Worm (Caenorhabditis elegans) whole organism, L1 larva: ENCODE results near the gene srh-212.
"Not testable (repeated sequence)": the region's sequence is repeated elsewhere in the genome, so short reads cannot be mapped to it uniquely, and the experiment has no call there.

Source experiments
- C04F5.9 ChIP-seq: sonication (generic microtip); optimal IDR thresholded peaks from 2 replicates; lab custom pipeline; 2016; ENCODE audit warnings: missing genetic modification characterization, missing compliant biosample characterization
- C16A3.4 ChIP-seq: fragments of 150-350 bp; optimal IDR thresholded peaks from 2 replicates; lab custom pipeline; 2014; ENCODE audit warnings: missing biosample characterization, missing genetic modification characterization
- F16B12.6 ChIP-seq: fragments of 150-350 bp; optimal IDR thresholded peaks from 2 replicates; lab custom pipeline; 2014; ENCODE audit warnings: missing biosample characterization, missing genetic modification characterization
- aha-1 ChIP-seq: fragments of 150-350 bp; optimal IDR thresholded peaks from 2 replicates; lab custom pipeline; 2014; ENCODE audit warnings: missing biosample characterization, missing genetic modification characterization
- alr-1 ChIP-seq: fragments of 200-800 bp; sonication (Bioruptor generic); optimal IDR thresholded peaks from 2 replicates; lab custom pipeline; 2018; ENCODE audit warnings: borderline replicate concordance, mild to moderate bottlenecking, missing genetic modification characterization, missing compliant biosample characterization
- aly-2 ChIP-seq: fragments of 150-350 bp; optimal IDR thresholded peaks from 2 replicates; lab custom pipeline; 2014; ENCODE audit warnings: missing biosample characterization, missing genetic modification characterization
- blmp-1 ChIP-seq: fragments of 150-350 bp; optimal IDR thresholded peaks from 2 replicates; lab custom pipeline; 2014; ENCODE audit warnings: missing biosample characterization, missing genetic modification characterization
- ceh-8 ChIP-seq: fragments of 200-800 bp; sonication (Bioruptor generic); optimal IDR thresholded peaks from 2 replicates; lab custom pipeline; 2018; ENCODE audit warnings: mild to moderate bottlenecking, missing genetic modification characterization, moderate library complexity, missing compliant biosample characterization
- ceh-90 ChIP-seq: sonication (generic microtip); optimal IDR thresholded peaks from 2 replicates; lab custom pipeline; 2016; ENCODE audit warnings: missing genetic modification characterization, missing compliant biosample characterization
- ces-1 ChIP-seq: fragments of 150-350 bp; optimal IDR thresholded peaks from 2 replicates; lab custom pipeline; 2014; ENCODE audit warnings: missing biosample characterization, missing genetic modification reagents, missing genetic modification characterization
- dpl-1 ChIP-seq, 3 experiments: fragments of 150-350 bp in 2 of 3; sonication (generic microtip) in 1 of 3; optimal IDR thresholded peaks; 2 replicates each; lab custom pipeline; 2014 to 2017; ENCODE audit warnings: missing biosample characterization in 3 of 3, missing genetic modification characterization in 3 of 3, missing genetic modification reagents in 3 of 3
- dsc-1 ChIP-seq: sonication (generic microtip); optimal IDR thresholded peaks from 2 replicates; lab custom pipeline; 2016; ENCODE audit warnings: mild to moderate bottlenecking, missing genetic modification characterization, missing compliant biosample characterization
- efl-3 ChIP-seq: fragments of 200-800 bp; sonication (Bioruptor generic); optimal IDR thresholded peaks from 2 replicates; lab custom pipeline; 2018; ENCODE audit warnings: mild to moderate bottlenecking, missing genetic modification characterization, missing compliant biosample characterization
- egl-13 ChIP-seq: sonication (generic microtip); optimal IDR thresholded peaks from 2 replicates; lab custom pipeline; 2016; ENCODE audit warnings: missing genotype, missing genetic modification reagents, missing genetic modification characterization, missing compliant biosample characterization
- egl-27 ChIP-seq, 2 experiments: fragments of 150-350 bp in 1 of 2; sonication (generic microtip); optimal IDR thresholded peaks; 3 replicates each; lab custom pipeline; 2017 to 2018; ENCODE audit warnings: missing biosample characterization in 2 of 2, missing genetic modification characterization in 2 of 2, missing genetic modification reagents in 2 of 2
- elt-2 ChIP-seq: sonication (generic microtip); optimal IDR thresholded peaks from 2 replicates; lab custom pipeline; 2016; ENCODE audit warnings: missing genetic modification characterization, mild to moderate bottlenecking, inconsistent platforms, missing compliant biosample characterization, missing genetic modification reagents
- elt-3 ChIP-seq, 6 experiments: fragments of 150-350 bp in 1 of 6; sonication (generic microtip); optimal IDR thresholded peaks; 2 replicates each; lab custom pipeline; 2017 to 2018; ENCODE audit warnings: missing biosample characterization in 6 of 6, missing genetic modification characterization in 6 of 6, inconsistent platforms in 1 of 6
- ets-5 ChIP-seq: fragments of 200-800 bp; sonication (Bioruptor generic); IDR thresholded peaks from 2 replicates; pipeline ENCODE4 v1.3.6; 2022; ENCODE audit warnings: missing genetic modification characterization, missing compliant biosample characterization
- hlh-4 ChIP-seq: sonication (generic microtip); optimal IDR thresholded peaks from 2 replicates; lab custom pipeline; 2016; ENCODE audit warnings: mild to moderate bottlenecking, missing genetic modification characterization, missing compliant biosample characterization
- irx-1 ChIP-seq: sonication (generic microtip); optimal IDR thresholded peaks from 2 replicates; lab custom pipeline; 2016; ENCODE audit warnings: missing genetic modification characterization, missing compliant biosample characterization
- isw-1 ChIP-seq: fragments of 200-800 bp; sonication (Bioruptor generic); IDR thresholded peaks from 2 replicates; pipeline ENCODE4 v1.3.6; 2022; ENCODE audit warnings: missing genetic modification characterization, missing compliant biosample characterization
- lin-14 ChIP-seq: fragments of 200-800 bp; sonication (Bioruptor generic); optimal IDR thresholded peaks from 2 replicates; lab custom pipeline; 2018; ENCODE audit warnings: mild to moderate bottlenecking, missing genetic modification characterization, moderate library complexity, missing compliant biosample characterization
- lin-35 ChIP-seq, 2 experiments: fragments of 150-350 bp; optimal IDR thresholded peaks; 2 replicates each; lab custom pipeline; 2014; ENCODE audit warnings: missing biosample characterization in 2 of 2, missing genetic modification characterization in 2 of 2, missing genetic modification reagents in 2 of 2
- lin-39 ChIP-seq: fragments of 150-350 bp; optimal IDR thresholded peaks from 2 replicates; lab custom pipeline; 2014; ENCODE audit warnings: missing biosample characterization, missing genetic modification reagents, missing genetic modification characterization
- lir-3 ChIP-seq: sonication (generic microtip); optimal IDR thresholded peaks from 2 replicates; lab custom pipeline; 2016; ENCODE audit warnings: mild to moderate bottlenecking, missing genetic modification characterization, moderate library complexity, missing compliant biosample characterization; ENCODE audit not compliant: poor library complexity
- lsy-2 ChIP-seq, 2 experiments: fragments of 150-350 bp; optimal IDR thresholded peaks; 2 replicates each; lab custom pipeline; 2014; ENCODE audit warnings: missing biosample characterization in 2 of 2, missing genetic modification characterization in 2 of 2
- mab-9 ChIP-seq: fragments of 200-800 bp; sonication (Bioruptor generic); IDR thresholded peaks from 2 replicates; pipeline ENCODE4 v1.3.6; 2022; ENCODE audit warnings: missing genetic modification reagents, missing genetic modification characterization, missing compliant biosample characterization
- mef-2 ChIP-seq: fragments of 150-350 bp; optimal IDR thresholded peaks from 2 replicates; lab custom pipeline; 2014; ENCODE audit warnings: missing biosample characterization, missing genetic modification characterization
- mep-1 ChIP-seq: fragments of 150-350 bp; optimal IDR thresholded peaks from 2 replicates; lab custom pipeline; 2014; ENCODE audit warnings: missing biosample characterization, missing genetic modification characterization
- nhr-11 ChIP-seq: fragments of 150-350 bp; optimal IDR thresholded peaks from 2 replicates; lab custom pipeline; 2014; ENCODE audit warnings: missing biosample characterization, missing genetic modification characterization
- nhr-12 ChIP-seq: sonication (generic microtip); optimal IDR thresholded peaks from 2 replicates; lab custom pipeline; 2017; ENCODE audit warnings: missing biosample characterization, missing genetic modification characterization
- nhr-20 ChIP-seq: sonication (generic microtip); optimal IDR thresholded peaks from 2 replicates; lab custom pipeline; 2016; ENCODE audit warnings: mild to moderate bottlenecking, missing genetic modification characterization, missing compliant biosample characterization
- nhr-237 ChIP-seq: fragments of 150-350 bp; optimal IDR thresholded peaks from 2 replicates; lab custom pipeline; 2014; ENCODE audit warnings: missing biosample characterization, missing genetic modification characterization
- nhr-28 ChIP-seq: fragments of 150-350 bp; optimal IDR thresholded peaks from 2 replicates; lab custom pipeline; 2014; ENCODE audit warnings: missing biosample characterization, missing genetic modification characterization
- nhr-47 ChIP-seq: sonication (generic microtip); optimal IDR thresholded peaks from 2 replicates; lab custom pipeline; 2016; ENCODE audit warnings: mild to moderate bottlenecking, missing genetic modification characterization, moderate library complexity, missing compliant biosample characterization
- nhr-71 ChIP-seq: sonication (generic microtip); optimal IDR thresholded peaks from 2 replicates; lab custom pipeline; 2016; ENCODE audit warnings: mild to moderate bottlenecking, missing genetic modification characterization, moderate library complexity, missing compliant biosample characterization
- nhr-76 ChIP-seq: sonication (generic microtip); optimal IDR thresholded peaks from 2 replicates; lab custom pipeline; 2017; ENCODE audit warnings: missing biosample characterization, missing genetic modification characterization
- nhr-77 ChIP-seq: fragments of 150-350 bp; optimal IDR thresholded peaks from 2 replicates; lab custom pipeline; 2014; ENCODE audit warnings: missing biosample characterization, missing genetic modification characterization
- nhr-84 ChIP-seq: sonication (generic microtip); optimal IDR thresholded peaks from 2 replicates; lab custom pipeline; 2017; ENCODE audit warnings: missing biosample characterization, missing genetic modification characterization
- nhr-90 ChIP-seq: sonication (generic microtip); optimal IDR thresholded peaks from 2 replicates; lab custom pipeline; 2016; ENCODE audit warnings: mild to moderate bottlenecking, missing genetic modification characterization, missing compliant biosample characterization; ENCODE audit not compliant: poor library complexity
- pqm-1 ChIP-seq: sonication (generic microtip); optimal IDR thresholded peaks from 3 replicates; lab custom pipeline; 2017; ENCODE audit warnings: missing biosample characterization, missing genetic modification characterization
- rnt-1 ChIP-seq: sonication (generic microtip); optimal IDR thresholded peaks from 2 replicates; lab custom pipeline; 2016; ENCODE audit warnings: mild to moderate bottlenecking, missing genetic modification characterization, moderate library complexity, missing compliant biosample characterization
- skn-1 ChIP-seq: fragments of 150-350 bp; optimal IDR thresholded peaks from 2 replicates; lab custom pipeline; 2014; ENCODE audit warnings: missing biosample characterization, missing genetic modification characterization
- snpc-4 ChIP-seq: fragments of 150-350 bp; optimal IDR thresholded peaks from 2 replicates; lab custom pipeline; 2014; ENCODE audit warnings: missing biosample characterization, missing genetic modification characterization
- snu-23 ChIP-seq: sonication (generic microtip); optimal IDR thresholded peaks from 2 replicates; lab custom pipeline; 2016; ENCODE audit warnings: missing genetic modification characterization, missing compliant biosample characterization
- sup-37 ChIP-seq: fragments of 200-800 bp; sonication (Bioruptor generic); optimal IDR thresholded peaks from 2 replicates; lab custom pipeline; 2018; ENCODE audit warnings: mild to moderate bottlenecking, missing genetic modification characterization, missing compliant biosample characterization
- swsn-7 ChIP-seq: sonication (generic microtip); optimal IDR thresholded peaks from 2 replicates; lab custom pipeline; 2016; ENCODE audit warnings: missing genetic modification characterization, missing compliant biosample characterization
- unc-30 ChIP-seq: sonication (generic microtip); optimal IDR thresholded peaks from 2 replicates; lab custom pipeline; 2017; ENCODE audit warnings: missing biosample characterization, missing genetic modification characterization
- zag-1 ChIP-seq: fragments of 150-350 bp; optimal IDR thresholded peaks from 2 replicates; lab custom pipeline; 2014; ENCODE audit warnings: missing biosample characterization, missing genetic modification characterization
- ztf-11 ChIP-seq, 2 experiments: sonication (generic microtip); optimal IDR thresholded peaks; 2 replicates each; lab custom pipeline; 2016 to 2017; ENCODE audit warnings: missing genetic modification characterization in 2 of 2, missing biosample characterization in 1 of 2, missing compliant biosample characterization in 1 of 2
- ztf-4 ChIP-seq: fragments of 150-350 bp; optimal IDR thresholded peaks from 2 replicates; lab custom pipeline; 2014; ENCODE audit warnings: missing biosample characterization, missing genetic modification characterization

srh-212 gene

ce11 chrV:3597052-3597451, at the start of gene srh-212:
Gene srh-212, minus strand, starts transcription at chrV:3597152.
- not testable (repeated sequence) for TF ChIP-seq mef-2 (tag; lab: Kevin White, UChicago); elt-3 (tag; optimal IDR thresholded peaks at IDR 0.05; lab: Kevin White, UChicago); nhr-76 (tag; lab: Kevin White, UChicago)
- TF ChIP-seq, all 84 proteins: peak for 0; not testable (repeated sequence) for 84

DNA sequence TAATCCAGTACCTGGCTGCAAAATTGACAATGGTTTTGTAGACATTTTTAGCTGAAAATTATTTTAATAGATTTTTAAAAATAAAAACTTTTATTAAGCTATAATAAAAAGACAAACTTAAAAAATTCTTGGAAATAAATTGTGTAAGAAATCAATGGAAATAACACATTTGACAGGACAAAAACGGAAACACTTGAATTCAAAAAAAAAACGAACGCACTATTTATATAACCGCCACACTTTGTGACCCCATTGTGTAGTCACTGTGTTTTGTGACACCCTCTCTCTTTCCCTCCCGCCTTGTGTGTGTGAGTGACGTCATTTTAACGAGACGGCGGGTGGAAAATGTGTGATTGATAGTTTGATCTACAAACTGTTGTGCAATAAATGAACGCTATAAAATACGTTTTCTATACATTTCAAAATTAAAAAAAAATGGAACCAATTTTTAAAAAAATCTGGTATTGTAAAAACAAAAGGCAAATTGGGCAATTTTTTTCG, 47.3 kb upstream of the srh-212 start, which contains the start of gene F59B1.8:
TSS of gene F59B1.8 (minus strand) at position 51 of the 501 bp plus-strand sequence.
- peak in 1 of 2 experiments; percentile 3 for TF ChIP-seq egl-27 (tag; optimal IDR thresholded peaks at IDR 0.05; lab: Kevin White, UChicago)
- TF ChIP-seq aha-1 (tag; lab: Kevin White, UChicago) = no peak
- TF ChIP-seq efl-3 = no peak
- no peak for TF ChIP-seq isw-1 (GFP tag; lab: Robert Waterston, UW)
- no peak for TF ChIP-seq mab-9 (GFP tag; lab: Robert Waterston, UW)
- TF ChIP-seq snu-23 = peak; percentile 55
- no peak for TF ChIP-seq C04F5.9 (tag; lab: Kevin White, UChicago)
- TF ChIP-seq zag-1 (tag; lab: Kevin White, UChicago) = no peak
- TF ChIP-seq nhr-28 = no peak
- peak; percentile 44 for TF ChIP-seq nhr-237 (tag; lab: Kevin White, UChicago)
- TF ChIP-seq ceh-90 (tag; lab: Kevin White, UChicago) = no peak
- TF ChIP-seq pqm-1 (tag; lab: Kevin White, UChicago) = no peak
- TF ChIP-seq unc-30 = no peak
- no peak for TF ChIP-seq F16B12.6 (tag; lab: Kevin White, UChicago)
- no peak for TF ChIP-seq nhr-84 (tag; lab: Kevin White, UChicago)
- TF ChIP-seq sup-37 (GFP tag; lab: Kevin White, UChicago) = no peak
- TF ChIP-seq mef-2 (tag; lab: Kevin White, UChicago) = no peak
- TF ChIP-seq C16A3.4 (tag; lab: Kevin White, UChicago) = no peak
- no peak for TF ChIP-seq ces-1 (GFP tag; lab: Kevin White, UChicago)
- no peak for TF ChIP-seq mep-1
- peak; percentile 24 for TF ChIP-seq blmp-1 (tag; lab: Kevin White, UChicago)
- no peak for TF ChIP-seq nhr-47
- no peak for TF ChIP-seq lir-3 (tag; lab: Kevin White, UChicago)
- peak; percentile 86 for TF ChIP-seq nhr-20 (tag; lab: Kevin White, UChicago)
- TF ChIP-seq swsn-7 (tag; lab: Kevin White, UChicago) = peak; percentile 27
- no peak for TF ChIP-seq ztf-11 (tag; optimal IDR thresholded peaks at IDR 0.05; lab: Kevin White, UChicago)
- peak in 2 of 3 experiments; percentile 17 to 22 for TF ChIP-seq dpl-1 (GFP tag; optimal IDR thresholded peaks at IDR 0.05; lab: Kevin White, UChicago)
- TF ChIP-seq nhr-90 = peak; percentile 53
- peak; percentile 20 for TF ChIP-seq nhr-77 (tag; lab: Kevin White, UChicago)
- peak; percentile 78 for TF ChIP-seq lin-14
- peak in 1 of 2 experiments; percentile 15 for TF ChIP-seq lsy-2 (tag; optimal IDR thresholded peaks at IDR 0.05; lab: Kevin White, UChicago)
- peak; percentile 72 for TF ChIP-seq elt-2 (tag; lab: Kevin White, UChicago)
- TF ChIP-seq nhr-76 (tag; lab: Kevin White, UChicago) = no peak
- no peak for TF ChIP-seq snpc-4 (tag; lab: Kevin White, UChicago)
- no peak for TF ChIP-seq ztf-4
- no peak for TF ChIP-seq hlh-4 (tag; lab: Kevin White, UChicago)
- TF ChIP-seq skn-1 = peak; percentile 15
- no peak for TF ChIP-seq ets-5 (GFP tag; lab: Robert Waterston, UW)
- TF ChIP-seq lin-39 (tag; lab: Kevin White, UChicago) = no peak
- TF ChIP-seq egl-13 (tag; lab: Kevin White, UChicago) = no peak
- TF ChIP-seq nhr-11 (tag; lab: Kevin White, UChicago) = no peak
- no peak for TF ChIP-seq irx-1 (tag; lab: Kevin White, UChicago)
- no peak for TF ChIP-seq alr-1
- TF ChIP-seq ceh-8 = no peak
- TF ChIP-seq aly-2 (tag; lab: Kevin White, UChicago) = no peak
- TF ChIP-seq rnt-1 (tag; lab: Kevin White, UChicago) = no peak
- peak in 1 of 2 experiments; percentile 71 for TF ChIP-seq lin-35 (GFP tag; optimal IDR thresholded peaks at IDR 0.05; lab: Kevin White, UChicago)
- no peak for TF ChIP-seq dsc-1 (tag; lab: Kevin White, UChicago)
- TF ChIP-seq nhr-71 (tag; lab: Kevin White, UChicago) = peak; percentile 69
- TF ChIP-seq nhr-12 (tag; lab: Kevin White, UChicago) = no peak
